Fruit fly (Drosophila melanogaster): ENCODE measurements around the gene Gr93d.

The Gr93d gene

DNA sequence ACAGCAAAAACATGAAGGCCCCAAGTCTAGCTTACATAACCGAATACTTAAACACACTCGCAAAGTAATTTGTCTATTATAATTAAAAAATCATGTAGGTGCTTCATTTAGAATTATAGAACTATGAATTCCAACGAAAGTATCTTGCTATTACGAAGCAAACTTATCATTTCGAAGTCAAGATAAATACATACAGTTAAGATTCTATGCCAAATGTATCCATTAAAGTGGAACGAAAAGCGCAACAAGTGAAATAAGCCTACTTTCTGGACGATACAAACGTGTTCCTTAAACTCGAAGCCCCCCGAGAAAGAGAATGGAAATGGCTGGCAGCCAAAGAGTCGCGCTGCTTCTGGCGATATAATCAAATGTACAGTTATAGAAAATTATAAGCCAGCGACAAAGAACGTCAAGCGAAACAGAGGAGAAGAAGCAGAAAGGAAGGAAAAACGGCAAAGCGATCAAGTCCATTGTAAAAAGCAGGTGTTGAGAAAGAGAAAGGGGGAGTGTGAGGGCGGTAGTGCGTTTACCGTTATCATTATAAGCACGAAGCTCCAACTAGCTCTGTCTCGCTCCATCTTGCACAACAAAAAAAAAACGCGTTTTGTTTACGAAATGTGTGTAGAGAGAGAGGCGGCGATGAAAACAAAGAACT is 6.2 kb upstream of the Gr93d start:
- TF ChIP-seq CG1620 (GFP tag; optimal IDR thresholded peaks at IDR 0.05) (no peak), CG33017 (tag; optimal IDR thresholded peaks at IDR 0.05) (no peak), CG11617 (GFP tag; optimal IDR thresholded peaks at IDR 0.05) (no peak), Mnt (GFP tag; optimal IDR thresholded peaks at IDR 0.05) (no peak), CG7045 (GFP tag; optimal IDR thresholded peaks at IDR 0.05) (no peak), pad (GFP tag; optimal IDR thresholded peaks at IDR 0.05) (peak; percentile 71), CG14711 (tag; optimal IDR thresholded peaks at IDR 0.05) (peak; percentile 41), kay (GFP tag; ENCODE audit: borderline replicate concordance) (no peak), bab1 (GFP tag; optimal IDR thresholded peaks at IDR 0.05) (peak; percentile 41), toe (GFP tag; optimal IDR thresholded peaks at IDR 0.05) (no peak), cnc (optimal IDR thresholded peaks at IDR 0.05) (no peak), ovo (GFP tag; optimal IDR thresholded peaks at IDR 0.05) (peak; percentile 88), Clk (GFP tag; optimal IDR thresholded peaks at IDR 0.05) (no peak), CG7101 (tag; optimal IDR thresholded peaks at IDR 0.05) (peak; percentile 13), CG12768 (GFP tag; optimal IDR thresholded peaks at IDR 0.05) (no peak), CG5204 (GFP tag; optimal IDR thresholded peaks at IDR 0.05) (no peak), Hr96 (GFP tag; optimal IDR thresholded peaks at IDR 0.05) (no peak), tj (GFP tag; optimal IDR thresholded peaks at IDR 0.05) (no peak), cic (GFP tag; optimal IDR thresholded peaks at IDR 0.05) (no peak), Crg-1 (GFP tag; optimal IDR thresholded peaks at IDR 0.05) (no peak)

DNA sequence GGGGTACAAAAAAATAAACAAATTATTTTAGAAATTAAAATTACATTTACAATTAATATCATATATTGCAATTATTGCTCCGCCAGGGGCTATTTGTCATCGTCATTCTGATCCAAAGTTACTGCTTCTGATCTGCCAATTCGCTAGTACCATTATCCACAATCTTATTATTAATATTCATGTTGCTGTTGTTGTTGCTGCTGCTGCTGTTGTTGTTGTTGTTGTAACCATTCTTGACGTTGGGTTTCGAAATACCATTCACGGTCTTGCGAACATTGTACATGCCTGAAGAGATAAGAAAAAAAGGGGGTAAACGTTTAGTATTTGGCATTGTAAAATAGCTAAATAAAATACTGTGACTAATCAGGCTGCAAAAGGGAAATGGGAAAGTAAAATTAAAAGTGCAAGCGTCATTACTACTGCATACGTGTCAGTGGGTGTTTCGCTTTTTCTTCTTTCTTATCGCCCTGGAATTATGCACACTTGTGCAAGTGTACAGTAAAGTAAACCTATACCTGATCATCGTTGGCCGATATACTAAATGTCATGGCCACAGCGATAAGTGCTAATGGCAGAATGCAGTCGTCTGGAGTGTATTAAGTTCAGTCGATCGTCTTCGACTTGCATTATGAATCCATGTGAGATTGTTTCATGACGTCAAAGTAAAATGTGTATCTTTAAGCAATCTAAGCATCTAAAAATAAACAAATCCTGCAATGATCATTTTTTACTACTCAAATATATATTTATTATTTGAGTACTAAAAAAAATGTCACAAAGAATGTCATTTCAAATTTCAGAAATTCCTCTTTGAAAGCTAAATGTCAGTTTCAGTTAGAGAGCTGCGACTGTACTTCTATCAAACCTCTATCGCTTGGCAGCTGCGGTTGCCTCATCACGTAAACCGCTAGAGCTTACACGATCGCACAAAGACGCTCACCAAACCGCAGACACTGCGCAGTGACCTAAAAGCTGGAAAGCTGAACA is 5.4 kb upstream of the Gr93d start:
- TF ChIP-seq Hr96 (GFP tag; optimal IDR thresholded peaks at IDR 0.05) (peak; percentile 6), Mnt (GFP tag; optimal IDR thresholded peaks at IDR 0.05) (peak; percentile 3), kay (GFP tag; ENCODE audit: borderline replicate concordance) (peak; percentile 86), CG33017 (tag; optimal IDR thresholded peaks at IDR 0.05) (peak; percentile 32), CG11617 (GFP tag; optimal IDR thresholded peaks at IDR 0.05) (no peak), Clk (GFP tag; optimal IDR thresholded peaks at IDR 0.05) (no peak), CG7101 (tag; optimal IDR thresholded peaks at IDR 0.05) (no peak), cnc (optimal IDR thresholded peaks at IDR 0.05) (no peak), Crg-1 (GFP tag; optimal IDR thresholded peaks at IDR 0.05) (no peak), ovo (GFP tag; optimal IDR thresholded peaks at IDR 0.05) (no peak), CG5204 (GFP tag; optimal IDR thresholded peaks at IDR 0.05) (peak; percentile 32), CG12768 (GFP tag; optimal IDR thresholded peaks at IDR 0.05) (peak; percentile 28), cic (GFP tag; optimal IDR thresholded peaks at IDR 0.05) (peak; percentile 69), bab1 (GFP tag; optimal IDR thresholded peaks at IDR 0.05) (peak; percentile 27), toe (GFP tag; optimal IDR thresholded peaks at IDR 0.05) (peak; percentile 7), CG14711 (tag; optimal IDR thresholded peaks at IDR 0.05) (no peak), tj (GFP tag; optimal IDR thresholded peaks at IDR 0.05) (peak; percentile 69), CG1620 (GFP tag; optimal IDR thresholded peaks at IDR 0.05) (no peak), pad (GFP tag; optimal IDR thresholded peaks at IDR 0.05) (no peak), CG7045 (GFP tag; optimal IDR thresholded peaks at IDR 0.05) (no peak)

DNA sequence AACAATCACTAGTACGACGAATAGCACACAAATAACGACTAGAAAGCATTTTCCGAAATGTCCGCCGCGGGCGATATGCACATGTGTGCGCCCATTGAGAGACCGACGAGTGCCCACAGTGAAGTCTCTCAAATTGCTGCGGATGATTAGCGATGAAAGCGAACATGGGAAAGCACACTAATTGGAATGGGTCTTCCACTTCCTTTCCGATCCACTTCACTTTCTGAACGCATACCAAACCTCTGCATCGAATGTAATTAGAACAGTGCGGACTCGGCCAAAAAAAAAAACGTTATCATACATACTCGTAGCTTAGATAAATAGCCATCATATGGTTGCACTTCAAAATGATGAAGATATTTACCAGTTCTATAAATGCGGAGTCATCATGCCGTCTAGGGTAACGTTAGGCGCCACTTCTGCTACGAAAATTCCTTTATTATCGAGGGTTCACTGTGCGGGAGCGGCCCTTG is 3.6 kb upstream of the Gr93d start:
- TF ChIP-seq CG5204 (GFP tag; optimal IDR thresholded peaks at IDR 0.05): peak; percentile 61
- TF ChIP-seq CG1620 (GFP tag; optimal IDR thresholded peaks at IDR 0.05): no peak
- TF ChIP-seq Hr96 (GFP tag; optimal IDR thresholded peaks at IDR 0.05): peak; percentile 38
- peak; percentile 23 for TF ChIP-seq CG7045 (GFP tag; optimal IDR thresholded peaks at IDR 0.05)
- TF ChIP-seq CG7101 (tag; optimal IDR thresholded peaks at IDR 0.05): peak; percentile 23
- peak; percentile 16 for TF ChIP-seq pad (GFP tag; optimal IDR thresholded peaks at IDR 0.05)
- TF ChIP-seq CG33017 (tag; optimal IDR thresholded peaks at IDR 0.05): no peak
- peak; percentile 32 for TF ChIP-seq tj (GFP tag; optimal IDR thresholded peaks at IDR 0.05)
- no peak for TF ChIP-seq Clk (GFP tag; optimal IDR thresholded peaks at IDR 0.05)
- peak; percentile 44 to 49 for TF ChIP-seq cnc (optimal IDR thresholded peaks at IDR 0.05)
- peak; percentile 60 for TF ChIP-seq cic (GFP tag; optimal IDR thresholded peaks at IDR 0.05)
- TF ChIP-seq CG11617 (GFP tag; optimal IDR thresholded peaks at IDR 0.05): peak; percentile 54
- no peak for TF ChIP-seq Crg-1 (GFP tag; optimal IDR thresholded peaks at IDR 0.05)

- TF ChIP-seq cic (GFP tag; optimal IDR thresholded peaks at IDR 0.05): peak; percentile 45
- peak; percentile 92 for TF ChIP-seq Hr96 (GFP tag; optimal IDR thresholded peaks at IDR 0.05)
- peak; percentile 77 for TF ChIP-seq CG1620 (GFP tag; optimal IDR thresholded peaks at IDR 0.05)
- TF ChIP-seq toe (GFP tag; optimal IDR thresholded peaks at IDR 0.05): peak; percentile 95
- TF ChIP-seq Clk (GFP tag; optimal IDR thresholded peaks at IDR 0.05): peak; percentile 82
- peak; percentile 84 for TF ChIP-seq CG7101 (tag; optimal IDR thresholded peaks at IDR 0.05)
- peak; percentile 86 for TF ChIP-seq pad (GFP tag; optimal IDR thresholded peaks at IDR 0.05)
- peak; percentile 91 for TF ChIP-seq CG5204 (GFP tag; optimal IDR thresholded peaks at IDR 0.05)
- TF ChIP-seq CG33017 (tag; optimal IDR thresholded peaks at IDR 0.05): peak; percentile 91
- TF ChIP-seq CG7045 (GFP tag; optimal IDR thresholded peaks at IDR 0.05): peak; percentile 95
- peak; percentile 76 for TF ChIP-seq tj (GFP tag; optimal IDR thresholded peaks at IDR 0.05)
- TF ChIP-seq CG14711 (tag; optimal IDR thresholded peaks at IDR 0.05): peak; percentile 72
- peak; percentile 77 for TF ChIP-seq Crg-1 (GFP tag; optimal IDR thresholded peaks at IDR 0.05)
- TF ChIP-seq CG12768 (GFP tag; optimal IDR thresholded peaks at IDR 0.05): peak; percentile 89
- peak; percentile 96 for TF ChIP-seq bab1 (GFP tag; optimal IDR thresholded peaks at IDR 0.05)
- TF ChIP-seq cnc (optimal IDR thresholded peaks at IDR 0.05): no peak
- TF ChIP-seq Mnt (GFP tag; optimal IDR thresholded peaks at IDR 0.05): peak; percentile 58
- TF ChIP-seq ovo (GFP tag; optimal IDR thresholded peaks at IDR 0.05): peak; percentile 21
- TF ChIP-seq CG11617 (GFP tag; optimal IDR thresholded peaks at IDR 0.05): peak; percentile 95
- TF ChIP-seq kay (GFP tag; ENCODE audit: borderline replicate concordance): peak; percentile 91
These were observed 2.6 kb upstream of the Gr93d start for dm6 chr3R:21848987-21849442.

All from whole organism, adult.